Worm (Caenorhabditis elegans): ENCODE data around the gene F29B9.8.

Gene F29B9.8

DNA sequence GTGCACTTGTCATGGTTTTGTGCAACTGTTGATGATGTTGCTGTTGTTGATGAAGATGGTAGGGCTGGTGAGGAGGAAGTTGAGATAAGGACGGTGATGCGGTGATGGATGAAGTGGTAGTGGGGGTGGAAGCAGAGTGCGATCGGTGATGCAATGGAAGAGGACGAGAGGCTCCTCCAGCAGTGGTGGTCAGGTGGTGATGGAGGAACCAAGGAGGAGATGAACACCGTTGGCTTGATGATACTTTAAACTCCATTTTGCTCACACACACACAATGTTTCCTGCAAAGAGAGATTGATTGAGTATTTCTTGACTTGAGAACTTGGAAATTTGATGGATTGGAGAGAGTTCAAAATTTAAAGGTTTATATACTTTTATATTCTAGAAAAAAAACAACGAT lies 9.6 kb upstream of the F29B9.8 start, which contains the start of gene F19C7.8:
Gene F19C7.8, minus strand, starts transcription at position 256 of the 400 bp plus-strand sequence.
- TF ChIP-seq die-1 (tag; optimal IDR thresholded peaks at IDR 0.05) (no peak), lin-26 (GFP tag; IDR thresholded peaks at IDR 0.05) (0 out of 2 replicates have a peak, but pooled peaks have one; percentile 13), ztf-28 (GFP tag; IDR thresholded peaks at IDR 0.05) (0 out of 2 replicates have a peak, but pooled peaks have one; percentile 41), F22D6.2 (tag; optimal IDR thresholded peaks at IDR 0.05) (no peak)

- TF ChIP-seq nhr-120 (GFP tag; IDR thresholded peaks at IDR 0.05) (no peak), ztf-25 (GFP tag; IDR thresholded peaks at IDR 0.05) (no peak), T26A5.8 (tag; optimal IDR thresholded peaks at IDR 0.05) (no peak), rpc-1 (optimal IDR thresholded peaks at IDR 0.05) (no peak), rpc-1 (tag; optimal IDR thresholded peaks at IDR 0.05) (no peak), lin-40 (tag; optimal IDR thresholded peaks at IDR 0.05) (no peak), nhr-27 (tag; optimal IDR thresholded peaks at IDR 0.05) (no peak), F57C9.4 (tag; optimal IDR thresholded peaks at IDR 0.05) (no peak), unc-130 (GFP tag; optimal IDR thresholded peaks at IDR 0.05) (no peak)
Measured at ce11 chrIV:4639352-4639751, 8.1 kb upstream of the F29B9.8 start.

DNA sequence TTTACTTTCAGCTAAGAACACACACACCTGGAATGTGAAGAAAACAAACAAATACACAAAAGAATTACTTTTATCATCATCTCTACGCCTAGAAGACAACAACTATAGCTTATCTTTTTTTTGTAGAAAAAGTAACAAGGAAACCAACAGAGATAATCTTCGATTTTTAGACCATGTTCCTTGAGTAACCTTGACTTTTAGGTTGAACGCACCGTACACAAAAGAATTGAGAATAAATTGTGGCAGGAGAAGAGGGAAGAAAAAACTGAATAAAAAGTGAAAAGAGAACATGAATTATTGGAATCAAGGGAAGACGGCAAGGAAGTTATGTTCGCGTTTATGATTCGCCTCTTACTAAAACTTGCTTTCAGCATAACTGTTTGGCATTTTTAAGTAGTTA lies 6.5 kb upstream of the F29B9.8 start:
- TF ChIP-seq pha-4 (tag; optimal IDR thresholded peaks at IDR 0.05) (no peak), ztf-26 (tag; optimal IDR thresholded peaks at IDR 0.05) (peak; percentile 18)

DNA sequence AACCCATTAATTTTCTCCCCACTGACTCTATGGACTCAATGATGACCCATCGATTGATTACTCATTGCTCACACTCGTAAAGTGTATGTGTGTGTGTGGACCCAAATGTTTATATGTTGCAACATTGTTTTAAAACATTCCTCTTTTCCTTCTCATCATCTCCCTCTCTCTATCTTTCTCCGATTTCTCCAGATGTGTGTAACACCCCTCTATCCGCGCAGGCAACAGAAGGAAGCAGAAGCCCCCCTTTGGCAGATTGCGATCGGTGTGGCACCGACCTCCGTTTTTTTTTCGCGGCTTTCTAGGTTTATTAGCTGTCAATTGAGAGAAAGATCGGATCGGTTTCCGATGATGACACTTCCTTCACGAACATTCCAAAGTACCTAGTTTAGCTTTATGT lies 3.9 kb upstream of the F29B9.8 start:
- TF ChIP-seq nhr-90 (tag; optimal IDR thresholded peaks at IDR 0.05) (no peak), lin-26 (GFP tag; IDR thresholded peaks at IDR 0.05) (no peak), ama-1 (optimal IDR thresholded peaks at IDR 0.05) (no peak), ama-1 (GFP tag; optimal IDR thresholded peaks at IDR 0.05) (no peak), F39B2.1 (GFP tag; IDR thresholded peaks at IDR 0.05) (no peak), gei-17 (GFP tag; optimal IDR thresholded peaks at IDR 0.05) (no peak), attf-6 (GFP tag; IDR thresholded peaks at IDR 0.05) (no peak), madf-6 (GFP tag; IDR thresholded peaks at IDR 0.05) (no peak), madf-3 (GFP tag; IDR thresholded peaks at IDR 0.05) (no peak), F37B4.10 (GFP tag; IDR thresholded peaks at IDR 0.05) (no peak), lin-40 (tag; optimal IDR thresholded peaks at IDR 0.05) (no peak)

- TF ChIP-seq D2030.7 (GFP tag; IDR thresholded peaks at IDR 0.05) (no peak), K11D2.4 (GFP tag; IDR thresholded peaks at IDR 0.05) (no peak), Y95B8A.8 (GFP tag; IDR thresholded peaks at IDR 0.05) (no peak), B0035.1 (tag; optimal IDR thresholded peaks at IDR 0.05) (no peak), dpl-1 (GFP tag; optimal IDR thresholded peaks at IDR 0.05) (no peak), Y79H2A.3 (GFP tag; conservative IDR thresholded peaks at IDR 0.05) (no peak), lin-40 (tag; optimal IDR thresholded peaks at IDR 0.05) (no peak), egrh-3 (GFP tag; IDR thresholded peaks at IDR 0.05) (no peak), snpc-3.4 (tag; optimal IDR thresholded peaks at IDR 0.05) (no peak), pha-4 (tag; optimal IDR thresholded peaks at IDR 0.05) (no peak), bed-2 (GFP tag; IDR thresholded peaks at IDR 0.05) (no peak), Y67H2A.10 (GFP tag; conservative IDR thresholded peaks at IDR 0.05) (no peak)
Measured at ce11 chrIV:4645243-4645642, 2.2 kb upstream of the F29B9.8 start.
